Worm (Caenorhabditis elegans) whole organism, late embryonic: ENCODE measurements around the gene T14B1.1.

Experiments used
- ceh-24 ChIP-seq: sonication (generic microtip); optimal IDR thresholded peaks from 2 replicates; lab custom pipeline; 2016; ENCODE audit warnings: mild to moderate bottlenecking, missing genetic modification characterization, missing compliant biosample characterization
- pax-1 ChIP-seq: fragments of 150-350 bp; optimal IDR thresholded peaks from 2 replicates; lab custom pipeline; 2014; ENCODE audit warnings: missing biosample characterization, missing genetic modification characterization

- TF ChIP-seq pax-1 (tag; lab: Kevin White, UChicago) (no peak), ceh-24 (tag; lab: Kevin White, UChicago) (no peak)
These were observed 14.3 kb downstream of the T14B1.1 start for ce11 chrX:9654232-9654631.
